Fruit fly (Drosophila melanogaster): ENCODE data around the gene eIF3g1.

eIF3g1 gene

dm6 chrX:2646022-2646761 lies 36.1 kb upstream of the eIF3g1 start (continued):
- peak; percentile 93 for TF ChIP-seq CG2202 (tag; optimal IDR thresholded peaks at IDR 0.05)
- TF ChIP-seq en (GFP tag; optimal IDR thresholded peaks at IDR 0.05), result peak; percentile 92
- TF ChIP-seq wdn (GFP tag; IDR thresholded peaks at IDR 0.05), result peak; percentile 95
- peak; percentile 91 for TF ChIP-seq CG4328 (GFP tag; optimal IDR thresholded peaks at IDR 0.05)
- TF ChIP-seq fd102C (GFP tag; optimal IDR thresholded peaks at IDR 0.05), result peak; percentile 73
- TF ChIP-seq Xrp1 (GFP tag; IDR thresholded peaks at IDR 0.05), result peak; percentile 97
- TF ChIP-seq CG9609 (GFP tag; optimal IDR thresholded peaks at IDR 0.05), result peak; percentile 97
- TF ChIP-seq CG13624 (GFP tag; optimal IDR thresholded peaks at IDR 0.05), result peak; percentile 98
- TF ChIP-seq CG34422 (GFP tag; IDR thresholded peaks at IDR 0.05), result peak; percentile 95
- peak; percentile 74 for TF ChIP-seq dan (GFP tag; IDR thresholded peaks at IDR 0.05)
- TF ChIP-seq grn (GFP tag; optimal IDR thresholded peaks at IDR 0.05), result peak; percentile 73
- peak; percentile 96 for TF ChIP-seq Ptx1 (GFP tag; IDR thresholded peaks at IDR 0.05)
- peak; percentile 96 for TF ChIP-seq onecut (GFP tag; IDR thresholded peaks at IDR 0.05)
- peak; percentile 89 for TF ChIP-seq gsb (GFP tag; IDR thresholded peaks at IDR 0.05)
- TF ChIP-seq Nf-YC (tag; optimal IDR thresholded peaks at IDR 0.05), result peak; percentile 88
- peak; percentile 95 for TF ChIP-seq fd96Cb (tag; optimal IDR thresholded peaks at IDR 0.05)
- TF ChIP-seq E2f1 (GFP tag; IDR thresholded peaks at IDR 0.05), result peak; percentile 96
- TF ChIP-seq tgo (GFP tag; IDR thresholded peaks at IDR 0.05), result peak; percentile 96
- peak; percentile 89 for TF ChIP-seq B-H1 (GFP tag; IDR thresholded peaks at IDR 0.05)
- peak; percentile 96 for TF ChIP-seq ind (GFP tag; optimal IDR thresholded peaks at IDR 0.05)
- TF ChIP-seq sob (GFP tag; IDR thresholded peaks at IDR 0.05), result peak; percentile 97
- peak; percentile 95 for TF ChIP-seq CG17829 (tag; optimal IDR thresholded peaks at IDR 0.05)
- peak; percentile 97 for TF ChIP-seq CHES-1-like (GFP tag; optimal IDR thresholded peaks at IDR 0.05)
- TF ChIP-seq ci (GFP tag; IDR thresholded peaks at IDR 0.05), result peak; percentile 98
- TF ChIP-seq CG17802 (tag; optimal IDR thresholded peaks at IDR 0.05), result peak; percentile 85
- TF ChIP-seq CG11560 (tag; IDR thresholded peaks at IDR 0.05), result peak; percentile 85
- TF ChIP-seq Meics (GFP tag; optimal IDR thresholded peaks at IDR 0.05), result peak; percentile 97
- peak; percentile 78 for TF ChIP-seq CG14965 (GFP tag; optimal IDR thresholded peaks at IDR 0.05; ENCODE audit: borderline replicate concordance)
- TF ChIP-seq ro (GFP tag; IDR thresholded peaks at IDR 0.05), result peak; percentile 90
- peak; percentile 92 for TF ChIP-seq tup (GFP tag; optimal IDR thresholded peaks at IDR 0.05)
- TF ChIP-seq bsh (GFP tag; optimal IDR thresholded peaks at IDR 0.05), result peak; percentile 97 to 98
- TF ChIP-seq sens (GFP tag), result peak; percentile 99
- TF ChIP-seq slbo (GFP tag; IDR thresholded peaks at IDR 0.05), result peak; percentile 96
- TF ChIP-seq Ada2b (GFP tag; IDR thresholded peaks at IDR 0.05), result peak; percentile 95
- peak; percentile 87 for TF ChIP-seq CTCF (GFP tag; optimal IDR thresholded peaks at IDR 0.05)
- TF ChIP-seq CG6813 (GFP tag; optimal IDR thresholded peaks at IDR 0.05), result peak; percentile 96
- TF ChIP-seq CG7745 (tag; optimal IDR thresholded peaks at IDR 0.05), result peak; percentile 71
- peak; percentile 66; the same call in 2 of the 3 replicates for TF ChIP-seq z (GFP tag; IDR thresholded peaks at IDR 0.05)
- TF ChIP-seq CG14441 (GFP tag; IDR thresholded peaks at IDR 0.05), result peak; percentile 95
- TF ChIP-seq Vsx1 (GFP tag; optimal IDR thresholded peaks at IDR 0.05), result peak; percentile 94
- peak; percentile 95 for TF ChIP-seq ERR (GFP tag; optimal IDR thresholded peaks at IDR 0.05)
- TF ChIP-seq CG11085 (GFP tag; IDR thresholded peaks at IDR 0.05), result peak; percentile 82
- TF ChIP-seq CG7556 (GFP tag; optimal IDR thresholded peaks at IDR 0.05), result peak; percentile 98
- TF ChIP-seq CG7987 (GFP tag; optimal IDR thresholded peaks at IDR 0.05), result peak; percentile 83
- TF ChIP-seq Hey (tag; optimal IDR thresholded peaks at IDR 0.05), result peak; percentile 88
- TF ChIP-seq CG14860 (GFP tag; IDR thresholded peaks at IDR 0.05; ENCODE audit: partially characterized antibody), result peak; percentile 48; the same call in 1 of the 3 replicates
- peak; percentile 95 for TF ChIP-seq CG12299 (tag; optimal IDR thresholded peaks at IDR 0.05)
- TF ChIP-seq CG18619 (GFP tag; optimal IDR thresholded peaks at IDR 0.05), result peak; percentile 98
- TF ChIP-seq Optix (GFP tag; IDR thresholded peaks at IDR 0.05), result peak; percentile 96
- peak; percentile 90 for TF ChIP-seq luna (GFP tag; optimal IDR thresholded peaks at IDR 0.05)
